Fruit fly (Drosophila melanogaster) whole organism, embryonic: ENCODE results near the gene miple1.

Source experiments
- Aef1 ChIP-seq: fragments of 200-800 bp; sonication (Bioruptor generic); IDR thresholded peaks from 3 replicates; pipeline ENCODE4 v1.3.6; 2022; ENCODE audit warnings: missing biosample characterization, missing genetic modification characterization
- Antp ChIP-seq: fragments of 200-800 bp; sonication (Bioruptor generic); optimal IDR thresholded peaks from 3 replicates; lab custom pipeline; 2016; ENCODE audit warnings: missing biosample characterization, missing genetic modification characterization
- CG10274 ChIP-seq: fragments of 200-800 bp; sonication (Bioruptor generic); optimal IDR thresholded peaks from 3 replicates; lab custom pipeline; 2017; ENCODE audit warnings: missing biosample characterization, mild to moderate bottlenecking, missing genetic modification characterization
- CG12071 ChIP-seq: fragments of 200-800 bp; sonication (Bioruptor generic); optimal IDR thresholded peaks from 3 replicates; lab custom pipeline; 2018; ENCODE audit warnings: missing biosample characterization, mild to moderate bottlenecking, missing genetic modification characterization
- CG12299 ChIP-seq: fragments of 200-800 bp; sonication (Bioruptor generic); optimal IDR thresholded peaks from 2 replicates; lab custom pipeline; 2018; ENCODE audit warnings: missing biosample characterization, mild to moderate bottlenecking, missing genetic modification characterization
- CG1233 ChIP-seq: fragments of 200-800 bp; sonication (Bioruptor generic); optimal IDR thresholded peaks from 4 replicates; lab custom pipeline; 2018; ENCODE audit warnings: missing biosample characterization, mild to moderate bottlenecking, missing genetic modification characterization
- CG12769 ChIP-seq: fragments of 200-800 bp; sonication (Bioruptor generic); optimal IDR thresholded peaks from 2 replicates; lab custom pipeline; 2019; ENCODE audit warnings: missing biosample characterization, mild to moderate bottlenecking, missing genetic modification characterization, moderate library complexity
- CG13624 ChIP-seq: fragments of 200-800 bp; sonication (Bioruptor generic); optimal IDR thresholded peaks from 2 replicates; lab custom pipeline; 2016; ENCODE audit warnings: missing biosample characterization, missing genetic modification characterization
- CG1603 ChIP-seq: fragments of 200-800 bp; sonication (Bioruptor generic); optimal IDR thresholded peaks from 2 replicates; lab custom pipeline; 2019; ENCODE audit warnings: missing biosample characterization, mild to moderate bottlenecking, missing genetic modification characterization, moderate library complexity
- CG17912 ChIP-seq: fragments of 200-800 bp; sonication (Bioruptor generic); optimal IDR thresholded peaks from 2 replicates; lab custom pipeline; 2018; ENCODE audit warnings: missing biosample characterization, mild to moderate bottlenecking, missing genetic modification characterization
- CG2678 ChIP-seq: fragments of 200-800 bp; sonication (Bioruptor generic); optimal IDR thresholded peaks from 3 replicates; lab custom pipeline; 2019; ENCODE audit warnings: missing biosample characterization, mild to moderate bottlenecking, missing genetic modification characterization, moderate library complexity
- CG32532 ChIP-seq: fragments of 200-800 bp; sonication (Bioruptor generic); IDR thresholded peaks from 2 replicates; pipeline ENCODE4 v1.3.6; 2022; ENCODE audit warnings: missing biosample characterization, missing genetic modification characterization
- CG4617 ChIP-seq: fragments of 200-800 bp; sonication (Bioruptor generic); optimal IDR thresholded peaks from 3 replicates; lab custom pipeline; 2016; ENCODE audit warnings: missing biosample characterization, missing genetic modification characterization, borderline replicate concordance
- CG4707 ChIP-seq: fragments of 200-800 bp; sonication (Bioruptor generic); optimal IDR thresholded peaks from 2 replicates; lab custom pipeline; 2018; ENCODE audit warnings: missing biosample characterization, mild to moderate bottlenecking, missing genetic modification characterization, moderate library complexity
- CG4854 ChIP-seq: fragments of 200-800 bp; sonication (Bioruptor generic); optimal IDR thresholded peaks from 2 replicates; lab custom pipeline; 2016; ENCODE audit warnings: missing biosample characterization, missing genetic modification characterization, inconsistent platforms
- CG6654 ChIP-seq: fragments of 200-800 bp; sonication (Bioruptor generic); optimal IDR thresholded peaks from 2 replicates; lab custom pipeline; 2017; ENCODE audit warnings: missing biosample characterization, mild to moderate bottlenecking, missing genetic modification characterization
- CG7745 ChIP-seq: fragments of 200-800 bp; sonication (Bioruptor generic); optimal IDR thresholded peaks from 2 replicates; lab custom pipeline; 2018; ENCODE audit warnings: missing biosample characterization, mild to moderate bottlenecking, missing genetic modification characterization, moderate library complexity
- CG7786 ChIP-seq: fragments of 200-800 bp; sonication (Bioruptor generic); optimal IDR thresholded peaks from 2 replicates; lab custom pipeline; 2016; ENCODE audit warnings: missing biosample characterization, missing genetic modification characterization
- CG8089 ChIP-seq: fragments of 200-800 bp; sonication (Bioruptor generic); optimal IDR thresholded peaks from 3 replicates; lab custom pipeline; 2016; ENCODE audit warnings: missing biosample characterization, missing genetic modification characterization
- CG8290 ChIP-seq, 3 experiments: fragments of 200-800 bp; sonication (Bioruptor generic); optimal IDR thresholded peaks; 2 replicates each; lab custom pipeline; 2016 to 2019; ENCODE audit warnings: missing biosample characterization in 3 of 3, missing genetic modification characterization in 3 of 3, mild to moderate bottlenecking in 2 of 3, moderate library complexity in 1 of 3
- CG9932 ChIP-seq: fragments of 200-800 bp; sonication (Bioruptor generic); IDR thresholded peaks from 2 replicates; pipeline ENCODE4 v1.3.6; 2022; ENCODE audit warnings: missing biosample characterization, missing genetic modification characterization
- D19A ChIP-seq: fragments of 200-800 bp; optimal IDR thresholded peaks from 3 replicates; lab custom pipeline; 2019; ENCODE audit warnings: missing biosample characterization, mild to moderate bottlenecking, missing genetic modification characterization, moderate library complexity
- Doc3 ChIP-seq: fragments of 200-800 bp; sonication (Bioruptor generic); IDR thresholded peaks from 3 replicates; pipeline ENCODE4 v1.3.6; 2022; ENCODE audit warnings: missing biosample characterization, missing genetic modification characterization; ENCODE audit not compliant: partially characterized antibody
- H2.0 ChIP-seq: fragments of 200-800 bp; sonication (Bioruptor generic); IDR thresholded peaks from 2 replicates; pipeline ENCODE4 v1.3.6; 2022; ENCODE audit warnings: missing biosample characterization, missing genetic modification characterization
- HmgZ ChIP-seq: fragments of 200-800 bp; sonication (Bioruptor generic); optimal IDR thresholded peaks from 2 replicates; lab custom pipeline; 2018; ENCODE audit warnings: missing biosample characterization, mild to moderate bottlenecking, missing genetic modification characterization
- Hmr ChIP-seq: fragments of 200-800 bp; sonication (Bioruptor generic); optimal IDR thresholded peaks from 3 replicates; lab custom pipeline; 2017; ENCODE audit warnings: mild to moderate bottlenecking, missing biosample characterization, missing genetic modification reagents, missing genetic modification characterization
- Hmx ChIP-seq: fragments of 200-800 bp; sonication (Bioruptor generic); optimal IDR thresholded peaks from 2 replicates; lab custom pipeline; 2016; ENCODE audit warnings: missing biosample characterization, missing genetic modification characterization
- Lhr ChIP-seq: fragments of 200-800 bp; sonication (Bioruptor generic); optimal IDR thresholded peaks from 3 replicates; lab custom pipeline; 2017; ENCODE audit warnings: mild to moderate bottlenecking, missing biosample characterization, missing genetic modification reagents, missing genetic modification characterization
- NK7.1 ChIP-seq: fragments of 200-800 bp; sonication (Bioruptor generic); optimal IDR thresholded peaks from 3 replicates; lab custom pipeline; 2016; ENCODE audit warnings: missing biosample characterization, missing genetic modification characterization
- Nf-YB ChIP-seq: fragments of 200-800 bp; sonication (Bioruptor generic); optimal IDR thresholded peaks from 3 replicates; lab custom pipeline; 2019; ENCODE audit warnings: missing biosample characterization, mild to moderate bottlenecking, missing genetic modification characterization, moderate library complexity
- Ptx1 ChIP-seq: fragments of 200-800 bp; sonication (Bioruptor generic); IDR thresholded peaks from 2 replicates; pipeline ENCODE4 v1.3.6; 2022; ENCODE audit warnings: missing biosample characterization, missing genetic modification characterization
- Sox100B ChIP-seq: fragments of 200-800 bp; sonication (Bioruptor generic); optimal IDR thresholded peaks from 3 replicates; lab custom pipeline; 2018; ENCODE audit warnings: missing biosample characterization, mild to moderate bottlenecking, missing genetic modification characterization
- Trl ChIP-seq, 3 experiments: fragments of >200 bp in 2 of 3; fragments of 200-800 bp in 1 of 3; sonication (Bioruptor generic) in 1 of 3; optimal IDR thresholded peaks; 2 replicates in 1 of 3; 3 replicates in 2 of 3; lab custom pipeline; 2016 to 2017; ENCODE audit warnings: missing biosample characterization in 1 of 3, missing genetic modification characterization in 1 of 3
- az2 ChIP-seq: fragments of 200-800 bp; sonication (Bioruptor generic); optimal IDR thresholded peaks from 3 replicates; lab custom pipeline; 2016; ENCODE audit warnings: missing biosample characterization, missing genetic modification characterization
- cas ChIP-seq: fragments of 200-800 bp; sonication (Bioruptor generic); IDR thresholded peaks from 2 replicates; pipeline ENCODE4 v1.3.6; 2022; ENCODE audit warnings: missing biosample characterization, missing genetic modification characterization
- danr ChIP-seq: fragments of 200-800 bp; sonication (Bioruptor generic); IDR thresholded peaks from 2 replicates; pipeline ENCODE4 v1.3.6; 2022; ENCODE audit warnings: missing biosample characterization, missing genetic modification characterization
- dimm ChIP-seq: fragments of 200-800 bp; sonication (Bioruptor generic); IDR thresholded peaks from 2 replicates; pipeline ENCODE4 v1.3.6; 2022; ENCODE audit warnings: missing biosample characterization, missing genetic modification characterization
- dpn ChIP-seq, 2 experiments: fragments of 200-800 bp; sonication (Bioruptor generic); optimal IDR thresholded peaks; 3 replicates each; lab custom pipeline; 2016; ENCODE audit warnings: missing biosample characterization in 2 of 2, missing genetic modification characterization in 2 of 2
- fd3F ChIP-seq: fragments of 200-800 bp; sonication (Bioruptor generic); optimal IDR thresholded peaks from 2 replicates; lab custom pipeline; 2018; ENCODE audit warnings: missing biosample characterization, mild to moderate bottlenecking, missing genetic modification characterization, moderate library complexity
- gce ChIP-seq: fragments of 200-800 bp; sonication (Bioruptor generic); IDR thresholded peaks from 3 replicates; pipeline ENCODE4 v1.3.6; 2022; ENCODE audit warnings: missing biosample characterization, missing genetic modification characterization
- knrl ChIP-seq: fragments of 200-800 bp; sonication (Bioruptor generic); IDR thresholded peaks from 3 replicates; pipeline ENCODE4 v1.3.6; 2022; ENCODE audit warnings: missing biosample characterization, missing genetic modification characterization; ENCODE audit not compliant: partially characterized antibody
- luna ChIP-seq: fragments of 200-800 bp; sonication (Bioruptor generic); optimal IDR thresholded peaks from 2 replicates; lab custom pipeline; 2016; ENCODE audit warnings: missing biosample characterization, missing genetic modification characterization
- nmo ChIP-seq: fragments of 200-800 bp; sonication (Bioruptor generic); optimal IDR thresholded peaks from 2 replicates; lab custom pipeline; 2018; ENCODE audit warnings: missing biosample characterization, mild to moderate bottlenecking, missing genetic modification characterization, moderate library complexity
- pan ChIP-seq, 4 experiments: fragments of >200 bp in 3 of 4; fragments of 200-800 bp in 1 of 4; sonication (Bioruptor generic) in 1 of 4; optimal IDR thresholded peaks in 3 of 4; IDR thresholded peaks in 1 of 4; 2 replicates each; pipeline versions ENCODE4 v1.3.6 to Lab custom; 2017 to 2022; ENCODE audit warnings: missing biosample characterization in 2 of 4, missing genetic modification characterization in 2 of 4, mixed read lengths in 1 of 4
- sd ChIP-seq: fragments of 200-800 bp; sonication (Bioruptor generic); optimal IDR thresholded peaks from 3 replicates; lab custom pipeline; 2018; ENCODE audit warnings: missing biosample characterization, mild to moderate bottlenecking, missing genetic modification characterization, moderate library complexity
- tgo ChIP-seq: fragments of 200-800 bp; sonication (Bioruptor generic); IDR thresholded peaks from 3 replicates; pipeline ENCODE4 v1.3.6; 2022; ENCODE audit warnings: missing biosample characterization, missing genetic modification characterization
- tio ChIP-seq: fragments of 200-800 bp; sonication (Bioruptor generic); optimal IDR thresholded peaks from 2 replicates; lab custom pipeline; 2017; ENCODE audit warnings: missing biosample characterization, missing genetic modification characterization, inconsistent platforms
- yki ChIP-seq: fragments of >200 bp; optimal IDR thresholded peaks from 3 replicates; lab custom pipeline; 2018

The miple1 gene

DNA sequence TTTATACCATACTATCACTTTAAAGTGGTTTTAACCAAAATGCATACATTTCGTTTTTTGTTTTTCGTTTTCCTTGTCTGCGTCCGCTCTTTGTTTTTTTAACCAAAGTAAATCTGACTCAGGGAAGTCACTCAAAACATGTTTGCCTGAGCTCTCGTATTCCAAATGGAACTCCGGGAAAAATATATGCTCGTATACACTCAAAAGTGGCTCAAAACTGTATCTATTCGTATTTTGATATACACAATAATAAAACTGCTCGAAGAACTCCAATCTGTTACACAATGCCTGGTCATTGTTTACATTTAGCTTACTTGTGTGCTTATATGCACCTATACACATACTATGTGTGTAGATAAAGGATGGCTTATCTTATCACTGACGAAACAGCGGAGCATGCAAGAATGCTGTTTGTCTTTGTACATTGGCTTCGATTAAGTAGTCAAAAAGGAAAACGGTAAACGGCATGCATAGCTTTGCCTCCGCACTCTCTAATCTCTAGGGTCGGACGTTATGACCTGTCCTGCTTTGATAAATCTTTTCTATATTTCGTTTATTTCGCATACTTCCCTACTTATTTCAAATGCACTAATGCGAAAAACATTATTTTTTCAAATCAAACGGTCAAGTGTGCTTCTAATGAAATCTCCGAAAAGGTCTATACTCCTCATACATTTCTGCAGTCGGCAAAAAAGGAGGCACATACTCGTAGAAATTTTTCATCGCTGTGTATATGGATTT, 3.8 kb downstream of the miple1 start, which contains the start of gene miple2 (continued):
- TF ChIP-seq Doc3 (GFP tag; lab: Robert Waterston, UW) (no peak), nmo (GFP tag; lab: Kevin White, UChicago) (peak; percentile 45), CG12299 (peak; percentile 5), dpn (GFP tag; optimal IDR thresholded peaks at IDR 0.05; lab: Kevin White, UChicago) (peak; percentile 13 to 38), gce (GFP tag; lab: Robert Waterston, UW) (no peak), CG8290 (GFP tag; optimal IDR thresholded peaks at IDR 0.05; lab: Kevin White, UChicago) (peak; percentile 18), CG8290 (tag; optimal IDR thresholded peaks at IDR 0.05; lab: Kevin White, UChicago) (peak; percentile 46 to 79), Lhr (peak; percentile 46), CG13624 (GFP tag; lab: Kevin White, UChicago) (peak; percentile 27), CG1233 (GFP tag; lab: Kevin White, UChicago) (peak; percentile 61), CG7786 (peak; percentile 46), tgo (GFP tag; lab: Robert Waterston, UW) (no peak), luna (GFP tag; lab: Kevin White, UChicago) (peak; percentile 3), CG12071 (peak; percentile 13), pan (optimal IDR thresholded peaks at IDR 0.05; lab: Kevin White, UChicago) (no peak), pan (GFP tag; optimal IDR thresholded peaks at IDR 0.05 in 1 of 2, IDR thresholded peaks at IDR 0.05 in 1 of 2) (no peak), CG12769 (peak; percentile 59), Ptx1 (GFP tag; lab: Robert Waterston, UW) (0 out of 2 replicates have a peak, but pooled peaks have one; percentile 9), Aef1 (GFP tag; lab: Robert Waterston, UW) (no peak), CG7745 (tag; lab: Kevin White, UChicago) (no peak), Sox100B (no peak), danr (GFP tag; lab: Robert Waterston, UW) (no peak), CG1603 (tag; lab: Kevin White, UChicago) (peak; percentile 8), CG8089 (GFP tag; lab: Kevin White, UChicago) (peak; percentile 43), dimm (no peak), CG4854 (GFP tag; lab: Kevin White, UChicago) (peak; percentile 30), D19A (tag; lab: Kevin White, UChicago) (peak; percentile 62), CG6654 (GFP tag; lab: Kevin White, UChicago) (no peak), yki (lab: Kevin White, UChicago) (no peak), az2 (GFP tag; lab: Kevin White, UChicago) (peak; percentile 35), fd3F (GFP tag; lab: Kevin White, UChicago) (peak; percentile 8), NK7.1 (no peak), sd (tag; lab: Kevin White, UChicago) (peak; percentile 92), CG10274 (GFP tag; lab: Kevin White, UChicago) (peak; percentile 23), CG4617 (no peak), tio (no peak), CG4707 (GFP tag; lab: Kevin White, UChicago) (peak; percentile 59), knrl (GFP tag; lab: Robert Waterston, UW) (no peak), CG2678 (tag; lab: Kevin White, UChicago) (peak; percentile 69), Antp (GFP tag; lab: Kevin White, UChicago) (no peak), cas (GFP tag; lab: Robert Waterston, UW) (no peak), CG17912 (peak; percentile 55), Hmr (GFP tag; lab: Kevin White, UChicago) (peak; percentile 66), CG9932 (GFP tag; lab: Robert Waterston, UW) (no peak), Hmx (peak; percentile 28), Trl (optimal IDR thresholded peaks at IDR 0.05; lab: Kevin White, UChicago) (no peak), Trl (GFP tag; optimal IDR thresholded peaks at IDR 0.05; lab: Kevin White, UChicago) (peak; percentile 49), H2.0 (GFP tag; lab: Robert Waterston, UW) (no peak), HmgZ (tag; lab: Kevin White, UChicago) (no peak), Nf-YB (GFP tag; lab: Kevin White, UChicago) (peak; percentile 26), CG32532 (GFP tag; lab: Robert Waterston, UW) (no peak)
